Worm (Caenorhabditis elegans) whole organism, L2 larva: ENCODE data around the gene C54C6.11.

Experiments used
- F13H6.1 ChIP-seq: sonication (generic microtip); optimal IDR thresholded peaks from 2 replicates; lab custom pipeline; 2016; ENCODE audit warnings: missing genetic modification characterization, missing compliant biosample characterization
- R02D3.7 ChIP-seq: fragments of 150-350 bp; optimal IDR thresholded peaks from 2 replicates; lab custom pipeline; 2014; ENCODE audit warnings: missing biosample characterization, missing genetic modification characterization
- Y55F3AM.14 ChIP-seq: fragments of 200-800 bp; sonication (Bioruptor generic); optimal IDR thresholded peaks from 2 replicates; lab custom pipeline; 2018; ENCODE audit warnings: mild to moderate bottlenecking, missing genetic modification characterization, missing compliant biosample characterization
- alr-1 ChIP-seq: fragments of 150-350 bp; optimal IDR thresholded peaks from 2 replicates; lab custom pipeline; 2014; ENCODE audit warnings: missing biosample characterization, missing genetic modification characterization
- aly-2 ChIP-seq: fragments of 150-350 bp; optimal IDR thresholded peaks from 2 replicates; lab custom pipeline; 2014; ENCODE audit warnings: missing biosample characterization, missing genetic modification characterization
- ama-1 ChIP-seq: fragments of 150-350 bp; optimal IDR thresholded peaks from 2 replicates; lab custom pipeline; 2018; ENCODE audit warnings: inconsistent platforms
- blmp-1 ChIP-seq: sonication (generic microtip); optimal IDR thresholded peaks from 2 replicates; lab custom pipeline; 2017; ENCODE audit warnings: missing genetic modification characterization, mild to moderate bottlenecking, missing compliant biosample characterization, antibody characterized with exemption, moderate library complexity; ENCODE audit not compliant: insufficient read depth
- crh-2 ChIP-seq: sonication (generic microtip); optimal IDR thresholded peaks from 2 replicates; lab custom pipeline; 2017; ENCODE audit warnings: missing biosample characterization, missing genetic modification characterization
- egl-27 ChIP-seq: sonication (generic microtip); optimal IDR thresholded peaks from 3 replicates; lab custom pipeline; 2017; ENCODE audit warnings: missing biosample characterization, missing genetic modification reagents, missing genetic modification characterization
- elt-1 ChIP-seq: fragments of 150-350 bp; optimal IDR thresholded peaks from 2 replicates; lab custom pipeline; 2014; ENCODE audit warnings: missing biosample characterization, missing genetic modification characterization
- fos-1 ChIP-seq: fragments of 150-350 bp; optimal IDR thresholded peaks from 2 replicates; lab custom pipeline; 2014; ENCODE audit warnings: missing biosample characterization, missing genetic modification characterization
- gmeb-1 ChIP-seq: fragments of 150-350 bp; optimal IDR thresholded peaks from 2 replicates; lab custom pipeline; 2014; ENCODE audit warnings: missing biosample characterization, missing genetic modification characterization
- lin-11 ChIP-seq: fragments of 150-350 bp; sonication (generic microtip); optimal IDR thresholded peaks from 2 replicates; lab custom pipeline; 2014; ENCODE audit warnings: missing biosample characterization, missing genetic modification characterization, inconsistent platforms, mixed read lengths
- lin-13 ChIP-seq: fragments of 150-350 bp; optimal IDR thresholded peaks from 2 replicates; lab custom pipeline; 2014; ENCODE audit warnings: missing biosample characterization, missing genetic modification reagents, missing genetic modification characterization
- lin-39 ChIP-seq: fragments of 150-350 bp; optimal IDR thresholded peaks from 2 replicates; lab custom pipeline; 2014; ENCODE audit warnings: missing biosample characterization, missing genetic modification reagents, missing genetic modification characterization
- lsy-2 ChIP-seq, 2 experiments: fragments of 150-350 bp in 1 of 2; sonication (generic microtip) in 1 of 2; optimal IDR thresholded peaks; 2 replicates each; lab custom pipeline; 2014 to 2017; ENCODE audit warnings: missing biosample characterization in 2 of 2, missing genetic modification characterization in 2 of 2
- mab-5 ChIP-seq: fragments of 150-350 bp; optimal IDR thresholded peaks from 2 replicates; lab custom pipeline; 2014; ENCODE audit warnings: missing biosample characterization, missing genetic modification characterization
- mbf-1 ChIP-seq: sonication (generic microtip); optimal IDR thresholded peaks from 2 replicates; lab custom pipeline; 2017; ENCODE audit warnings: missing biosample characterization, missing genetic modification characterization
- mdl-1 ChIP-seq, 2 experiments: fragments of 150-350 bp in 1 of 2; sonication (generic microtip) in 1 of 2; optimal IDR thresholded peaks; 2 replicates each; lab custom pipeline; 2017; ENCODE audit warnings: missing biosample characterization in 2 of 2, missing genetic modification characterization in 2 of 2
- nhr-11 ChIP-seq: fragments of 150-350 bp; optimal IDR thresholded peaks from 2 replicates; lab custom pipeline; 2014; ENCODE audit warnings: missing biosample characterization, missing genetic modification characterization
- nhr-12 ChIP-seq: fragments of 150-350 bp; optimal IDR thresholded peaks from 2 replicates; lab custom pipeline; 2014; ENCODE audit warnings: missing biosample characterization, missing genetic modification characterization
- nhr-129 ChIP-seq: fragments of 150-350 bp; optimal IDR thresholded peaks from 2 replicates; lab custom pipeline; 2014; ENCODE audit warnings: missing biosample characterization, missing genetic modification characterization
- nhr-23 ChIP-seq: fragments of 150-350 bp; optimal IDR thresholded peaks from 2 replicates; lab custom pipeline; 2014; ENCODE audit warnings: missing biosample characterization, missing genetic modification reagents, missing genetic modification characterization
- nhr-237 ChIP-seq: fragments of 150-350 bp; optimal IDR thresholded peaks from 2 replicates; lab custom pipeline; 2014; ENCODE audit warnings: missing biosample characterization, missing genetic modification characterization
- nhr-25 ChIP-seq: fragments of 150-350 bp; sonication (generic microtip); optimal IDR thresholded peaks from 3 replicates; lab custom pipeline; 2014; ENCODE audit warnings: missing biosample characterization, missing genetic modification characterization
- nhr-6 ChIP-seq: fragments of 150-350 bp; optimal IDR thresholded peaks from 2 replicates; lab custom pipeline; 2014; ENCODE audit warnings: missing biosample characterization, missing genetic modification characterization
- nhr-77 ChIP-seq: fragments of 150-350 bp; optimal IDR thresholded peaks from 2 replicates; lab custom pipeline; 2014; ENCODE audit warnings: missing biosample characterization, missing genetic modification characterization
- peb-1 ChIP-seq: fragments of 150-350 bp; optimal IDR thresholded peaks from 2 replicates; lab custom pipeline; 2014; ENCODE audit warnings: missing biosample characterization, missing genetic modification characterization
- skn-1 ChIP-seq: sonication (generic microtip); optimal IDR thresholded peaks from 2 replicates; lab custom pipeline; 2017; ENCODE audit warnings: missing biosample characterization, missing genetic modification characterization
- sma-3 ChIP-seq: sonication (generic microtip); optimal IDR thresholded peaks from 2 replicates; lab custom pipeline; 2016; ENCODE audit warnings: missing genetic modification reagents, missing genetic modification characterization, missing compliant biosample characterization
- sma-9 ChIP-seq, 2 experiments: fragments of 150-350 bp in 1 of 2; sonication (generic microtip) in 1 of 2; optimal IDR thresholded peaks; 2 replicates each; lab custom pipeline; 2014 to 2016; ENCODE audit warnings: missing genetic modification characterization in 2 of 2, mild to moderate bottlenecking in 1 of 2, missing biosample characterization in 1 of 2, missing compliant biosample characterization in 1 of 2, missing genetic modification reagents in 1 of 2, moderate library complexity in 1 of 2
- unc-39 ChIP-seq: fragments of 150-350 bp; optimal IDR thresholded peaks from 2 replicates; lab custom pipeline; 2014; ENCODE audit warnings: missing biosample characterization, missing genetic modification characterization
- unc-55 ChIP-seq: fragments of 150-350 bp; sonication (generic microtip); optimal IDR thresholded peaks from 3 replicates; lab custom pipeline; 2014; ENCODE audit warnings: missing biosample characterization, missing genetic modification reagents, missing genetic modification characterization
- ztf-1 ChIP-seq: fragments of 200-800 bp; sonication (Bioruptor generic); conservative IDR thresholded peaks from 2 replicates; pipeline ENCODE4 v1.3.6; 2022; ENCODE audit warnings: missing genetic modification characterization, missing compliant biosample characterization
- ztf-11 ChIP-seq: sonication (generic microtip); optimal IDR thresholded peaks from 2 replicates; lab custom pipeline; 2017; ENCODE audit warnings: missing biosample characterization, missing genetic modification characterization
- ztf-4 ChIP-seq: fragments of 150-350 bp; optimal IDR thresholded peaks from 2 replicates; lab custom pipeline; 2014; ENCODE audit warnings: missing biosample characterization, missing genetic modification characterization

C54C6.11 gene

DNA sequence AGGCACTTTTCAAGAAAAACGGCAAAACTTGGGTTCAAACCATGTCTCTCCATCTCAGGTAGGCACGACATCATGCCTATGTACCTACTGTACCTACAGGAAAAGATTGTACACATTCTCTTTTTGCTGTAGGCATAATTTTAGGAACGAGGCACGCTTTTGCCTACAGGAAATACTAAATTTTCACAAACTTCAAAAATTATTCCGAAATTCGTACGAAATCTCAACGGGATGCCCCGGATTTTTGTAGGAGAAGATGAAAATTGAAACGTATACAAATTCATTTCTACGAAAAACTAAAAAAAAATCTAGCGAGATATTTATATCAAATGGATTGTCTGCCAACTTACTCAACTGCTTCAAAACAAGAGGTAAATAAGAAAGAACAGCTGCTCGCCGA is at the start of gene C54C6.11:
C54C6.11 (plus strand) TSS at position 301 of the 400 bp plus-strand sequence.
- TF ChIP-seq gmeb-1 (no peak), F13H6.1 (no peak), nhr-11 (tag; lab: Kevin White, UChicago) (no peak), mdl-1 (tag; optimal IDR thresholded peaks at IDR 0.05; lab: Kevin White, UChicago) (no peak), nhr-6 (tag; lab: Kevin White, UChicago) (no peak), Y55F3AM.14 (no peak), aly-2 (no peak), lin-13 (GFP tag; lab: Kevin White, UChicago) (no peak), ztf-1 (no peak), nhr-77 (no peak), mbf-1 (tag; lab: Kevin White, UChicago) (no peak), nhr-23 (tag; lab: Kevin White, UChicago) (no peak), nhr-129 (no peak)
- TF ChIP-seq, all 48 proteins: peak for 0

DNA sequence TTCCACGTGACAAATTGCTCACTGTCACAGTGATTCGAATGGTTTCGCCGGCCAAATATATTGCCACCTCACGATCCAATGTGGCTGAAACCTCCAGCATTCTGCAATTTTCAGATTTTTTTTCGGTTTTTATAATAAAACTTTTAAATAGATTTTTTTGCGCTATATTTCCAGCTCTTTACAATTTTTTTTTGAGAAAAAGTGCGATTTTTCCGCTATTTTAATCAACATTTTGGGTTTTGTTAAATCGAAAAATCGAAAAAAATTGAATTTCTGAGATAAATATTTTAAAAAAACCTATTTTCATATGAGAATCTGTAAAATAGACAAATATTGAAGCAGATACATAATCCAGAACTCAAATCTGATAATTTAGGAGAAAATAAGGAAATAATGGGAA is 49.2 kb upstream of the C54C6.11 start, which contains the start of gene M01F1.9:
M01F1.9 (minus strand) TSS at position 101 of the 400 bp plus-strand sequence.
- TF ChIP-seq egl-27 (tag; lab: Kevin White, UChicago) (no peak), elt-1 (no peak), fos-1 (tag; lab: Kevin White, UChicago) (no peak), nhr-12 (tag; lab: Kevin White, UChicago) (no peak), lsy-2 (tag; optimal IDR thresholded peaks at IDR 0.05; lab: Kevin White, UChicago) (no peak), skn-1 (tag; lab: Kevin White, UChicago) (no peak), nhr-129 (no peak), F13H6.1 (no peak), nhr-25 (tag; lab: Kevin White, UChicago) (no peak), unc-39 (tag; lab: Kevin White, UChicago) (no peak), ztf-4 (tag; lab: Kevin White, UChicago) (no peak), nhr-237 (no peak), peb-1 (tag; lab: Kevin White, UChicago) (no peak)

ce11 chrIII:3499850-3500249 is 48.3 kb upstream of the C54C6.11 start:
- TF ChIP-seq sma-3 (GFP tag; lab: Kevin White, UChicago), result peak; percentile 5
- peak; percentile 57 for TF ChIP-seq unc-55 (GFP tag; lab: Kevin White, UChicago)
- no peak for TF ChIP-seq lsy-2 (tag; optimal IDR thresholded peaks at IDR 0.05; lab: Kevin White, UChicago)
- no peak for TF ChIP-seq ztf-11 (tag; lab: Kevin White, UChicago)
- peak; percentile 16 for TF ChIP-seq F13H6.1

- TF ChIP-seq nhr-129 (no peak), gmeb-1 (no peak), mab-5 (tag; lab: Kevin White, UChicago) (no peak), lin-39 (tag; lab: Kevin White, UChicago) (no peak), lin-13 (GFP tag; lab: Kevin White, UChicago) (no peak), crh-2 (no peak), Y55F3AM.14 (no peak), blmp-1 (no peak), sma-9 (GFP tag; optimal IDR thresholded peaks at IDR 0.05; lab: Kevin White, UChicago) (no peak), sma-9 (tag; optimal IDR thresholded peaks at IDR 0.05; lab: Kevin White, UChicago) (no peak), alr-1 (tag; lab: Kevin White, UChicago) (no peak), nhr-237 (no peak), mbf-1 (tag; lab: Kevin White, UChicago) (no peak), lin-11 (tag; lab: Kevin White, UChicago) (no peak), R02D3.7 (no peak), nhr-25 (tag; lab: Kevin White, UChicago) (no peak), ama-1 (lab: Kevin White, UChicago) (no peak), nhr-77 (no peak), lsy-2 (tag; optimal IDR thresholded peaks at IDR 0.05; lab: Kevin White, UChicago) (no peak)
These were observed 45.8 kb upstream of the C54C6.11 start, which contains the start of gene M01F1.8 for ce11 chrIII:3502215-3502838. TSS of gene M01F1.8 (minus strand) at chrIII:3502549.
